Worm (Caenorhabditis elegans): ENCODE measurements around the gene F20D12.7.

Gene F20D12.7

DNA sequence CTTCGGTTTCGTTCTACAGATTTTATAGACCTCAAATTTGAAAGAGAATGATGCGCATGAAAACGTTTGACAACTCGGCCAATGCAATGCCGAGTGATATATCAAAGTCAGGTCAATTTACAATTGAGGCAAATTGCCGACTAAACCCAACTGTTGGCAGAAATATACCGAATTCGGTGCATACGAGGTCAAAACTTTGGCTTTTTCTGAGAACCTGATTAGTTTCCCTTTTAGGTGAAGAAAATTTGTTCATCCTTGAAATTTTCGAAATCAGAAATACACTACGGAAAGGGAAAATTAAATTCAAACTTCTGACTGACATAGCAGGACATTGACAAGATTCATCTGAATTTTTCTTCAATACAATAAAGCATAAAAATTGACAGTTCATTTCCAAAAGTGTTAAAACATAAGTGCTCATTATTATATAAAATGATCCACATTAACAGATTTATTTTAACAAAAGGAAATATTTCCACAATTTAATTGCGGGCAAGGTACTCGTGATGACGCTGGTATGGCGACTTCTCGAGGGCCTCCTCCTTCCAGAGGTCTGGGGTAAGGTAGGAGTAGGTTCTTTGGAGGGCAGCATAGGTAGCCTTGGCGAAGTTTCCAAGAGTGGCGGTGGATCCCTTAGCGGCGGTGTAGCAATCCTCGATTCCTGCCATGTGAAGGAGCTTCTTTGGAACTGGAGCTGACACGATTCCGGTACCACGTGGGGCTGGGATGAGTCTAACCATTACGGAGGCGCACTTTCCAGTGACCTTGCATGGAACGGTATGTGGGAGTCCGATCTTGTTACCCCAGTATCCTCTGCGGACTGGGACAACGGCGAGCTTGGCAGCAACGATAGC lies 13.5 kb downstream of the F20D12.7 start:
- no peak for TF ChIP-seq snpc-4 (tag; optimal IDR thresholded peaks at IDR 0.05)
- no peak for TF ChIP-seq F16B12.6 (tag; optimal IDR thresholded peaks at IDR 0.05)
- no peak for TF ChIP-seq efl-1 (optimal IDR thresholded peaks at IDR 0.05)
- TF ChIP-seq efl-1 (GFP tag; optimal IDR thresholded peaks at IDR 0.05 in 1 of 2), result peak in 1 of 2 experiments; percentile 84
- peak; percentile 59 for TF ChIP-seq nhr-85 (tag)
- TF ChIP-seq lsy-2 (tag; optimal IDR thresholded peaks at IDR 0.05), result peak; percentile 3 to 28
- peak; percentile 16 for TF ChIP-seq nhr-71 (tag; optimal IDR thresholded peaks at IDR 0.05)
- no peak for TF ChIP-seq dpl-1 (GFP tag; optimal IDR thresholded peaks at IDR 0.05)

- peak; percentile 54 for TF ChIP-seq vab-15 (tag; optimal IDR thresholded peaks at IDR 0.05)
- TF ChIP-seq nhr-47 (tag; optimal IDR thresholded peaks at IDR 0.05), result peak; percentile 42
- no peak for TF ChIP-seq unc-86 (tag; optimal IDR thresholded peaks at IDR 0.05)
- TF ChIP-seq fos-1 (tag; optimal IDR thresholded peaks at IDR 0.05), result no peak
- TF ChIP-seq mep-1 (tag; optimal IDR thresholded peaks at IDR 0.05), result peak; percentile 63
- TF ChIP-seq C16A3.4 (tag; optimal IDR thresholded peaks at IDR 0.05), result peak; percentile 32
- TF ChIP-seq lin-35 (GFP tag; optimal IDR thresholded peaks at IDR 0.05), result peak; percentile 44 to 74
- no peak for TF ChIP-seq nhr-28 (tag; optimal IDR thresholded peaks at IDR 0.05)
- TF ChIP-seq nhr-12 (tag; optimal IDR thresholded peaks at IDR 0.05), result no peak
- TF ChIP-seq alr-1 (tag; optimal IDR thresholded peaks at IDR 0.05; ENCODE audit: borderline replicate concordance), result no peak
- TF ChIP-seq sox-4 (tag; optimal IDR thresholded peaks at IDR 0.05), result no peak
- TF ChIP-seq dpl-1 (GFP tag; optimal IDR thresholded peaks at IDR 0.05), result peak; percentile 23 to 57 (median 24)
- peak; percentile 32 for TF ChIP-seq blmp-1 (tag; optimal IDR thresholded peaks at IDR 0.05)
- TF ChIP-seq tbx-2 (tag; optimal IDR thresholded peaks at IDR 0.05), result peak; percentile 14
- TF ChIP-seq ztf-4 (tag; optimal IDR thresholded peaks at IDR 0.05), result no peak
- TF ChIP-seq F16B12.6 (tag; optimal IDR thresholded peaks at IDR 0.05), result peak; percentile 29
- TF ChIP-seq ceh-90 (tag; optimal IDR thresholded peaks at IDR 0.05), result no peak
- no peak for TF ChIP-seq unc-98 (GFP tag; IDR thresholded peaks at IDR 0.05)
- TF ChIP-seq mdl-1 (tag; optimal IDR thresholded peaks at IDR 0.05), result peak in 1 of 2 experiments; percentile 6
- no peak for TF ChIP-seq lin-14 (GFP tag; optimal IDR thresholded peaks at IDR 0.05)
- no peak for TF ChIP-seq zag-1 (tag; optimal IDR thresholded peaks at IDR 0.05)
- no peak for TF ChIP-seq unc-62 (GFP tag; optimal IDR thresholded peaks at IDR 0.05)
- TF ChIP-seq irx-1 (tag; optimal IDR thresholded peaks at IDR 0.05), result no peak
- TF ChIP-seq lin-15B (tag; optimal IDR thresholded peaks at IDR 0.05), result no peak
- TF ChIP-seq aly-2 (tag; optimal IDR thresholded peaks at IDR 0.05), result no peak
- no peak for TF ChIP-seq isw-1 (GFP tag; IDR thresholded peaks at IDR 0.05)
- TF ChIP-seq zip-4 (GFP tag; optimal IDR thresholded peaks at IDR 0.05), result no peak
- TF ChIP-seq nhr-71 (tag; optimal IDR thresholded peaks at IDR 0.05), result peak; percentile 38
- TF ChIP-seq fkh-10 (GFP tag; optimal IDR thresholded peaks at IDR 0.05), result peak; percentile 13
- TF ChIP-seq lir-3 (tag; optimal IDR thresholded peaks at IDR 0.05; ENCODE audit: poor library complexity), result no peak
- peak in 1 of 3 experiments; percentile 11 for TF ChIP-seq ceh-82 (tag; optimal IDR thresholded peaks at IDR 0.05)
- TF ChIP-seq nhr-77 (tag; optimal IDR thresholded peaks at IDR 0.05), result no peak
- no peak for TF ChIP-seq pqm-1 (tag; optimal IDR thresholded peaks at IDR 0.05)
- TF ChIP-seq nhr-76 (tag; optimal IDR thresholded peaks at IDR 0.05), result no peak
- no peak for TF ChIP-seq nhr-84 (tag; optimal IDR thresholded peaks at IDR 0.05)
- TF ChIP-seq pag-3 (tag; optimal IDR thresholded peaks at IDR 0.05; ENCODE audit: borderline replicate concordance, insufficient read depth), result no peak
- no peak for TF ChIP-seq pax-3 (tag; optimal IDR thresholded peaks at IDR 0.05)
- peak; percentile 2 for TF ChIP-seq skn-1 (tag; optimal IDR thresholded peaks at IDR 0.05)
- no peak for TF ChIP-seq unc-30 (tag; optimal IDR thresholded peaks at IDR 0.05)
- no peak for TF ChIP-seq egl-27 (tag; optimal IDR thresholded peaks at IDR 0.05)
- peak; percentile 47 to 70 for TF ChIP-seq lsy-2 (tag; optimal IDR thresholded peaks at IDR 0.05)
- TF ChIP-seq mef-2 (tag; optimal IDR thresholded peaks at IDR 0.05), result no peak
- TF ChIP-seq fkh-8 (tag; optimal IDR thresholded peaks at IDR 0.05), result no peak
- peak; percentile 34 for TF ChIP-seq snu-23 (GFP tag; optimal IDR thresholded peaks at IDR 0.05)
- TF ChIP-seq ceh-88 (GFP tag; IDR thresholded peaks at IDR 0.05), result no peak
- peak; percentile 34 for TF ChIP-seq xbp-1 (tag; optimal IDR thresholded peaks at IDR 0.05)
These were observed 14.7 kb downstream of the F20D12.7 start, which contains the start of the genes xpo-3 and C49H3.3 for ce11 chrIV:7923982-7924480. xpo-3 (minus strand) TSS chrIV:7924032. C49H3.3 (plus strand) TSS chrIV:7924350.

Data from whole organism, L1 larva.